Worm (Caenorhabditis elegans) whole organism, L4 larva: ENCODE measurements around the gene mpz-6.
"Not testable (repeated sequence)": the region's sequence is repeated elsewhere in the genome, so short reads cannot be mapped to it uniquely, and the experiment has no call there.

Source experiments
- F26F4.8 ChIP-seq: fragments of 200-800 bp; sonication (Bioruptor generic); conservative IDR thresholded peaks from 2 replicates; pipeline ENCODE4 v1.3.6; 2022; ENCODE audit warnings: missing genetic modification characterization, missing compliant biosample characterization
- F49E8.2 ChIP-seq: sonication (generic microtip); optimal IDR thresholded peaks from 2 replicates; lab custom pipeline; 2016; ENCODE audit warnings: missing compliant biosample characterization, mild to moderate bottlenecking, missing genetic modification characterization, borderline replicate concordance
- R02D3.7 ChIP-seq: fragments of 150-350 bp; sonication (generic microtip); optimal IDR thresholded peaks from 3 replicates; lab custom pipeline; 2014; ENCODE audit warnings: missing biosample characterization, missing genetic modification characterization
- Y48G9A.11 ChIP-seq: fragments of 200-800 bp; sonication (Bioruptor generic); IDR thresholded peaks from 2 replicates; pipeline ENCODE4 v1.3.6; 2022; ENCODE audit warnings: missing genetic modification reagents, missing genetic modification characterization, missing compliant biosample characterization
- Y5F2A.4 ChIP-seq: fragments of 200-800 bp; sonication (Bioruptor generic); optimal IDR thresholded peaks from 2 replicates; lab custom pipeline; 2018; ENCODE audit warnings: mild to moderate bottlenecking, missing genetic modification characterization, missing compliant biosample characterization
- Y75B8A.6 ChIP-seq: fragments of 200-800 bp; sonication (Bioruptor generic); IDR thresholded peaks from 2 replicates; pipeline ENCODE4 v1.3.6; 2022; ENCODE audit warnings: missing genetic modification reagents, missing genetic modification characterization, missing compliant biosample characterization
- ama-1 ChIP-seq: fragments of 150-350 bp; optimal IDR thresholded peaks from 2 replicates; lab custom pipeline; 2014; ENCODE audit warnings: inconsistent platforms, mixed read lengths
- ceh-20 ChIP-seq: fragments of 200-800 bp; sonication (Bioruptor generic); IDR thresholded peaks from 2 replicates; pipeline ENCODE4 v1.3.6; 2022; ENCODE audit warnings: missing genetic modification reagents, missing genetic modification characterization, missing compliant biosample characterization
- ceh-44 ChIP-seq: fragments of 200-800 bp; sonication (Bioruptor generic); IDR thresholded peaks from 2 replicates; pipeline ENCODE4 v1.3.6; 2022; ENCODE audit warnings: missing genetic modification reagents, missing genetic modification characterization, missing compliant biosample characterization
- ceh-62 ChIP-seq: sonication (generic microtip); optimal IDR thresholded peaks from 2 replicates; lab custom pipeline; 2017; ENCODE audit warnings: missing biosample characterization, missing genetic modification characterization
- cey-2 ChIP-seq: sonication (generic microtip); optimal IDR thresholded peaks from 3 replicates; lab custom pipeline; 2017; ENCODE audit warnings: missing genetic modification characterization, mild to moderate bottlenecking, missing compliant biosample characterization, antibody characterized with exemption, borderline replicate concordance; ENCODE audit not compliant: insufficient read depth
- daf-8 ChIP-seq: fragments of 200-800 bp; sonication (Bioruptor generic); IDR thresholded peaks from 2 replicates; pipeline ENCODE4 v1.3.6; 2022; ENCODE audit warnings: missing genetic modification characterization, missing compliant biosample characterization
- dmd-6 ChIP-seq: fragments of 200-800 bp; sonication (Bioruptor generic); IDR thresholded peaks from 2 replicates; pipeline ENCODE4 v1.3.6; 2022; ENCODE audit warnings: missing genetic modification reagents, missing genetic modification characterization, missing compliant biosample characterization
- dmd-9 ChIP-seq: fragments of 200-800 bp; sonication (Bioruptor generic); IDR thresholded peaks from 2 replicates; pipeline ENCODE4 v1.3.6; 2022; ENCODE audit warnings: missing genetic modification reagents, missing genetic modification characterization, missing compliant biosample characterization
- duxl-1 ChIP-seq: sonication (generic microtip); optimal IDR thresholded peaks from 2 replicates; lab custom pipeline; 2016; ENCODE audit warnings: mild to moderate bottlenecking, missing genetic modification characterization, moderate library complexity, missing compliant biosample characterization; ENCODE audit not compliant: poor library complexity
- dve-1 ChIP-seq: sonication (generic microtip); optimal IDR thresholded peaks from 2 replicates; lab custom pipeline; 2017; ENCODE audit warnings: antibody characterized with exemption, mild to moderate bottlenecking, missing genetic modification characterization, missing compliant biosample characterization; ENCODE audit not compliant: insufficient read depth
- egl-27 ChIP-seq: sonication (generic microtip); optimal IDR thresholded peaks from 3 replicates; lab custom pipeline; 2017; ENCODE audit warnings: missing biosample characterization, missing genetic modification reagents, missing genetic modification characterization
- fos-1 ChIP-seq: fragments of 150-350 bp; optimal IDR thresholded peaks from 2 replicates; lab custom pipeline; 2014; ENCODE audit warnings: missing biosample characterization, missing genetic modification characterization
- hlh-11 ChIP-seq: fragments of 200-800 bp; sonication (Bioruptor generic); optimal IDR thresholded peaks from 2 replicates; lab custom pipeline; 2018; ENCODE audit warnings: mild to moderate bottlenecking, missing genetic modification characterization, missing compliant biosample characterization
- lin-1 ChIP-seq: fragments of 200-800 bp; sonication (Bioruptor generic); IDR thresholded peaks from 2 replicates; pipeline ENCODE4 v1.3.6; 2022; ENCODE audit warnings: missing genetic modification reagents, missing genetic modification characterization, missing compliant biosample characterization
- lin-15B ChIP-seq: fragments of 150-350 bp; sonication (generic microtip); optimal IDR thresholded peaks from 3 replicates; lab custom pipeline; 2014; ENCODE audit warnings: missing biosample characterization, missing genetic modification characterization
- madf-5 ChIP-seq, 2 experiments: fragments of 200-800 bp; sonication (Bioruptor generic); IDR thresholded peaks; 2 replicates each; pipeline ENCODE4 v1.3.6; 2022; ENCODE audit warnings: missing compliant biosample characterization in 2 of 2, missing genetic modification characterization in 2 of 2
- mdl-1 ChIP-seq, 2 experiments: fragments of 150-350 bp in 1 of 2; sonication (generic microtip) in 1 of 2; optimal IDR thresholded peaks; 2 replicates each; lab custom pipeline; 2014 to 2017; ENCODE audit warnings: missing biosample characterization in 2 of 2, missing genetic modification characterization in 2 of 2
- mdt-29 ChIP-seq: fragments of 200-800 bp; sonication (Bioruptor generic); IDR thresholded peaks from 2 replicates; pipeline ENCODE4 v1.3.6; 2022; ENCODE audit warnings: missing genetic modification reagents, missing genetic modification characterization, missing compliant biosample characterization
- mep-1 ChIP-seq: fragments of 150-350 bp; sonication (generic microtip); optimal IDR thresholded peaks from 3 replicates; lab custom pipeline; 2014; ENCODE audit warnings: missing biosample characterization, missing genetic modification characterization
- mes-2 ChIP-seq: sonication (generic microtip); optimal IDR thresholded peaks from 2 replicates; lab custom pipeline; 2016; ENCODE audit warnings: missing genotype, mild to moderate bottlenecking, missing genetic modification characterization, missing compliant biosample characterization; ENCODE audit not compliant: poor library complexity, severe bottlenecking
- mxl-2 ChIP-seq: fragments of 200-800 bp; sonication (Bioruptor generic); conservative IDR thresholded peaks from 2 replicates; pipeline ENCODE4 v1.3.6; 2022; ENCODE audit warnings: missing genetic modification reagents, missing genetic modification characterization, missing compliant biosample characterization
- nhr-11 ChIP-seq: fragments of 150-350 bp; optimal IDR thresholded peaks from 2 replicates; lab custom pipeline; 2014; ENCODE audit warnings: missing biosample characterization, missing genetic modification characterization
- nhr-237 ChIP-seq: sonication (generic microtip); optimal IDR thresholded peaks from 2 replicates; lab custom pipeline; 2017; ENCODE audit warnings: missing biosample characterization, missing genetic modification characterization
- nhr-41 ChIP-seq: fragments of 200-800 bp; sonication (Bioruptor generic); IDR thresholded peaks from 2 replicates; pipeline ENCODE4 v1.3.6; 2022; ENCODE audit warnings: missing genetic modification reagents, missing genetic modification characterization, missing compliant biosample characterization
- nhr-48 ChIP-seq: sonication (generic microtip); optimal IDR thresholded peaks from 2 replicates; lab custom pipeline; 2016; ENCODE audit warnings: mild to moderate bottlenecking, missing genetic modification characterization, missing compliant biosample characterization
- nhr-6 ChIP-seq: fragments of 150-350 bp; optimal IDR thresholded peaks from 2 replicates; lab custom pipeline; 2014; ENCODE audit warnings: missing biosample characterization, missing genetic modification characterization
- php-3 ChIP-seq: fragments of 200-800 bp; sonication (Bioruptor generic); IDR thresholded peaks from 2 replicates; pipeline ENCODE4 v1.3.6; 2022; ENCODE audit warnings: missing genetic modification reagents, missing genetic modification characterization, missing compliant biosample characterization
- set-16 ChIP-seq: fragments of 200-800 bp; sonication (Bioruptor generic); IDR thresholded peaks from 2 replicates; pipeline ENCODE4 v1.3.6; 2022; ENCODE audit warnings: missing genetic modification reagents, missing genetic modification characterization, missing compliant biosample characterization
- spr-3 ChIP-seq: fragments of 200-800 bp; sonication (Bioruptor generic); optimal IDR thresholded peaks from 2 replicates; lab custom pipeline; 2018; ENCODE audit warnings: mild to moderate bottlenecking, missing genetic modification characterization, missing compliant biosample characterization
- tag-97 ChIP-seq: fragments of 200-800 bp; sonication (Bioruptor generic); IDR thresholded peaks from 2 replicates; pipeline ENCODE4 v1.3.6; 2022; ENCODE audit warnings: missing genetic modification characterization, missing compliant biosample characterization
- tra-1 ChIP-seq: fragments of 200-800 bp; sonication (Bioruptor generic); IDR thresholded peaks from 2 replicates; pipeline ENCODE4 v1.3.6; 2022; ENCODE audit warnings: missing genetic modification reagents, missing genetic modification characterization, missing compliant biosample characterization
- unc-62 ChIP-seq, 3 experiments: fragments of 150-350 bp in 1 of 3; sonication (generic microtip); optimal IDR thresholded peaks in 2 of 3; peaks in 1 of 3; 1 replicate in 1 of 3; 2 replicates in 2 of 3; lab custom pipeline; 2014 to 2017; ENCODE audit warnings: missing biosample characterization in 3 of 3, missing genetic modification characterization in 3 of 3, missing genetic modification reagents in 3 of 3, missing genotype in 1 of 3
- zfp-3 ChIP-seq: fragments of 200-800 bp; sonication (Bioruptor generic); conservative IDR thresholded peaks from 2 replicates; pipeline ENCODE4 v1.3.6; 2022; ENCODE audit warnings: missing genetic modification reagents, missing genetic modification characterization, missing compliant biosample characterization
- zip-2 ChIP-seq: fragments of 150-350 bp; optimal IDR thresholded peaks from 2 replicates; lab custom pipeline; 2014; ENCODE audit warnings: missing biosample characterization, missing genetic modification characterization
- ztf-11 ChIP-seq: fragments of 150-350 bp; optimal IDR thresholded peaks from 2 replicates; lab custom pipeline; 2014; ENCODE audit warnings: missing biosample characterization, missing genetic modification characterization

mpz-6 gene

ce11 chrII:9407020-9407419 lies at the start of gene mpz-6:
Gene mpz-6, minus strand, starts transcription at chrII:9407120.
- TF ChIP-seq lin-15B (tag; lab: Kevin White, UChicago) (no peak), duxl-1 (tag; lab: Kevin White, UChicago) (no peak), F26F4.8 (GFP tag; lab: Robert Waterston, UW) (no peak), ztf-11 (tag; lab: Kevin White, UChicago) (no peak), mes-2 (tag; lab: Kevin White, UChicago) (no peak), F49E8.2 (no peak), php-3 (GFP tag; lab: Robert Waterston, UW) (no peak), dmd-9 (GFP tag; lab: Robert Waterston, UW) (no peak), tag-97 (GFP tag; lab: Robert Waterston, UW) (no peak), lin-1 (GFP tag; lab: Robert Waterston, UW) (no peak), Y48G9A.11 (GFP tag; lab: Robert Waterston, UW) (no peak), R02D3.7 (tag; lab: Kevin White, UChicago) (no peak), zfp-3 (GFP tag; lab: Robert Waterston, UW) (no peak), nhr-41 (GFP tag; lab: Robert Waterston, UW) (no peak), nhr-11 (tag; lab: Kevin White, UChicago) (no peak), spr-3 (GFP tag; lab: Kevin White, UChicago) (no peak), dve-1 (no peak), nhr-6 (tag; lab: Kevin White, UChicago) (no peak), zip-2 (tag; lab: Kevin White, UChicago) (no peak)

- TF ChIP-seq mdt-29 (GFP tag; lab: Robert Waterston, UW), result no peak
- no peak for TF ChIP-seq hlh-11 (tag; lab: Kevin White, UChicago)
- TF ChIP-seq dmd-6 (GFP tag; lab: Robert Waterston, UW), result no peak; the same call in 1 of the 2 replicates
- TF ChIP-seq spr-3 (GFP tag; lab: Kevin White, UChicago), result no peak
- no peak for TF ChIP-seq nhr-41 (GFP tag; lab: Robert Waterston, UW)
- TF ChIP-seq mxl-2, result no peak
- TF ChIP-seq ama-1 (lab: Kevin White, UChicago), result no peak
- no peak for TF ChIP-seq cey-2 (tag; lab: Kevin White, UChicago)
- no peak for TF ChIP-seq ceh-20 (GFP tag; lab: Robert Waterston, UW)
- TF ChIP-seq, all 104 proteins: peak for 0
Measured at ce11 chrII:9454304-9454703, 47.4 kb upstream of the mpz-6 start, which contains the start of gene chil-19. Gene chil-19, minus strand, starts transcription at chrII:9454404.

- not testable (repeated sequence) for TF ChIP-seq ceh-20 (GFP tag; lab: Robert Waterston, UW); Y75B8A.6 (GFP tag; lab: Robert Waterston, UW); tra-1
- TF ChIP-seq, all 104 proteins: peak for 0; not testable (repeated sequence) for 104
Measured at ce11 chrII:9452172-9452571, 45.3 kb upstream of the mpz-6 start, which contains the start of gene R09D1.12. Gene R09D1.12, minus strand, starts transcription at chrII:9452272.

- TF ChIP-seq nhr-237 (no peak), ceh-44 (GFP tag; lab: Robert Waterston, UW) (no peak), egl-27 (tag; lab: Kevin White, UChicago) (no peak), ceh-62 (tag; lab: Kevin White, UChicago) (no peak), fos-1 (tag; lab: Kevin White, UChicago) (no peak), mdl-1 (tag; optimal IDR thresholded peaks at IDR 0.05; lab: Kevin White, UChicago) (no peak), nhr-48 (tag; lab: Kevin White, UChicago) (no peak), lin-15B (tag; lab: Kevin White, UChicago) (no peak), unc-62 (GFP tag; optimal IDR thresholded peaks at IDR 0.05 in 1 of 2; lab: Kevin White, UChicago) (no peak), unc-62 (tag; optimal IDR thresholded peaks at IDR 0.05; lab: Kevin White, UChicago) (no peak), madf-5 (GFP tag; IDR thresholded peaks at IDR 0.05; lab: Robert Waterston, UW) (no peak), nhr-41 (GFP tag; lab: Robert Waterston, UW) (no peak), Y5F2A.4 (GFP tag; lab: Kevin White, UChicago) (no peak), mep-1 (tag; lab: Kevin White, UChicago) (no peak), Y48G9A.11 (GFP tag; lab: Robert Waterston, UW) (no peak), daf-8 (GFP tag; lab: Robert Waterston, UW) (no peak), set-16 (no peak)
Measured at ce11 chrII:9447965-9448364, 41.0 kb upstream of the mpz-6 start, which contains the start of gene chil-18. Gene chil-18, plus strand, starts transcription at chrII:9448265.
